Worm (Caenorhabditis elegans): Measurements from ENCODE around the gene K02C4.5.

DNA sequence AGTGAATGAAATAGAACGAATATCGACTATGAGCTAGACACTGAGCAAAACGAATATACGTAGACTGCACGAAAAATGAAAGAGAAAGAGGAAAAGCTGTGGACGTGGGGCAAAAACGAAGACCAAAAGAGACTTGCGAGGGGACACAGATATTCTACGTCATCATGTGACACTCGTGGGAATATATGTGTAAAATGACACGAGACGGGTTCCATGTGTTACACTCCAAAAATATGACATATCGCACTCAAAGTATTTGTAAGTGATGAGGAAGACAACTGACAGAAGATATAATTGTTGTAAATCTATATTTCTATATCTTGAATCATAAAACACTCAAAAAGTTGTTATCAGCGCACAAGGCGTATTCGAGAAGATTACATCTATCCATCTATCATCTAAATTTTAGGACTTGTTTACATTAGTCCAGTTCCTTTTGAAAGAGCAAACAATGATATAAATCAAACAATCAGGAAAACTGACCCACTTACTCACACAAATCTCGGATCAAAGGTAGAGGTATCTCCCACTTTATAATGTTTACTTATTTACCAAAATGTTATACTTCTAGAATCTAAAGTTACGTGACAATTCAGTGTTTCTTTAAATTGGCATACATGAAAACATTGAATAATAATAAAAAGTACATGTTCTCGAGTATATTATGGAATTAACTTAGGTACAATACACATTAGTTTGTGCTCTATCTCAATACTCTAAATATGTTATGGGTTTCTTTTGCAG is 6.3 kb upstream of the K02C4.5 start:
- no peak for TF ChIP-seq ces-1 (GFP tag; optimal IDR thresholded peaks at IDR 0.05)
- no peak for TF ChIP-seq rnt-1 (tag; optimal IDR thresholded peaks at IDR 0.05)
- no peak for TF ChIP-seq egl-27 (tag; optimal IDR thresholded peaks at IDR 0.05)
- TF ChIP-seq nhr-12 (tag; optimal IDR thresholded peaks at IDR 0.05), result no peak
- TF ChIP-seq jun-1 (tag; optimal IDR thresholded peaks at IDR 0.05), result no peak
- no peak for TF ChIP-seq fkh-10 (GFP tag; optimal IDR thresholded peaks at IDR 0.05)
- TF ChIP-seq lir-3 (tag; optimal IDR thresholded peaks at IDR 0.05; ENCODE audit: poor library complexity), result peak; percentile 63
- peak; percentile 4 for TF ChIP-seq sup-37 (GFP tag; optimal IDR thresholded peaks at IDR 0.05)
- no peak for TF ChIP-seq fos-1 (tag; optimal IDR thresholded peaks at IDR 0.05)
